Fruit fly (Drosophila melanogaster) whole organism, embryonic: ENCODE results near the gene CG9288.

ENCODE experiments used
- CG10543 ChIP-seq: fragments of 200-800 bp; sonication (Bioruptor generic); optimal IDR thresholded peaks from 3 replicates; lab custom pipeline; 2017; ENCODE audit warnings: missing biosample characterization, mild to moderate bottlenecking, missing genetic modification characterization, moderate library complexity
- CG13775 ChIP-seq: fragments of 200-800 bp; sonication (Bioruptor generic); optimal IDR thresholded peaks from 3 replicates; lab custom pipeline; 2017; ENCODE audit warnings: missing biosample characterization, mild to moderate bottlenecking, missing genetic modification characterization
- CG13894 ChIP-seq: fragments of 200-800 bp; sonication (Bioruptor generic); optimal IDR thresholded peaks from 3 replicates; lab custom pipeline; 2018; ENCODE audit warnings: missing biosample characterization, mild to moderate bottlenecking, missing genetic modification characterization, moderate library complexity
- CG1602 ChIP-seq: fragments of 200-800 bp; sonication (Bioruptor generic); optimal IDR thresholded peaks from 3 replicates; lab custom pipeline; 2016; ENCODE audit warnings: missing biosample characterization, missing genetic modification characterization
- CG2678 ChIP-seq: fragments of 200-800 bp; sonication (Bioruptor generic); optimal IDR thresholded peaks from 3 replicates; lab custom pipeline; 2019; ENCODE audit warnings: missing biosample characterization, mild to moderate bottlenecking, missing genetic modification characterization, moderate library complexity
- CG2889 ChIP-seq: fragments of 200-800 bp; sonication (Bioruptor generic); IDR thresholded peaks from 3 replicates; pipeline ENCODE4 v1.3.6; 2022; ENCODE audit warnings: missing biosample characterization, missing genetic modification characterization
- CG30403 ChIP-seq: fragments of 200-800 bp; sonication (Bioruptor generic); optimal IDR thresholded peaks from 3 replicates; lab custom pipeline; 2016; ENCODE audit warnings: missing biosample characterization, missing genetic modification characterization
- CG34224 ChIP-seq: fragments of 200-800 bp; sonication (Bioruptor generic); IDR thresholded peaks from 3 replicates; pipeline ENCODE4 v1.3.6; 2022; ENCODE audit warnings: missing biosample characterization, missing genetic modification characterization; ENCODE audit not compliant: partially characterized antibody
- CG3726 ChIP-seq: fragments of 200-800 bp; sonication (Bioruptor generic); IDR thresholded peaks from 3 replicates; pipeline ENCODE4, ENCODE4 v1.3.6; 2022; ENCODE audit warnings: missing biosample characterization, missing genetic modification characterization
- CG3995 ChIP-seq: fragments of 200-800 bp; sonication (Bioruptor generic); optimal IDR thresholded peaks from 3 replicates; lab custom pipeline; 2016; ENCODE audit warnings: missing biosample characterization, missing genetic modification characterization
- CG5245 ChIP-seq: fragments of 200-800 bp; sonication (Bioruptor generic); optimal IDR thresholded peaks from 3 replicates; lab custom pipeline; 2016; ENCODE audit warnings: missing biosample characterization, missing genetic modification characterization
- CG6654 ChIP-seq: fragments of 200-800 bp; sonication (Bioruptor generic); optimal IDR thresholded peaks from 2 replicates; lab custom pipeline; 2017; ENCODE audit warnings: missing biosample characterization, mild to moderate bottlenecking, missing genetic modification characterization
- CG7556 ChIP-seq: fragments of 200-800 bp; sonication (Bioruptor generic); optimal IDR thresholded peaks from 2 replicates; lab custom pipeline; 2017; ENCODE audit warnings: missing biosample characterization, mild to moderate bottlenecking, missing genetic modification characterization
- CoRest ChIP-seq: fragments of 200-800 bp; sonication (Bioruptor generic); optimal IDR thresholded peaks from 3 replicates; lab custom pipeline; 2018; ENCODE audit warnings: missing biosample characterization, mild to moderate bottlenecking, missing genetic modification characterization, moderate library complexity
- CrebB ChIP-seq: fragments of 200-800 bp; sonication (Bioruptor generic); optimal IDR thresholded peaks from 3 replicates; lab custom pipeline; 2018; ENCODE audit warnings: missing biosample characterization, mild to moderate bottlenecking, missing genetic modification characterization
- D19A ChIP-seq: fragments of 200-800 bp; optimal IDR thresholded peaks from 3 replicates; lab custom pipeline; 2019; ENCODE audit warnings: missing biosample characterization, mild to moderate bottlenecking, missing genetic modification characterization, moderate library complexity
- Dip2 ChIP-seq: fragments of 200-800 bp; sonication (Bioruptor generic); IDR thresholded peaks from 2 replicates; pipeline ENCODE4 v1.3.6; 2022; ENCODE audit warnings: missing biosample characterization, missing genetic modification characterization
- Dll ChIP-seq: fragments of 200-800 bp; sonication (Bioruptor generic); IDR thresholded peaks from 4 replicates; pipeline ENCODE4 v1.3.6; 2022; ENCODE audit warnings: missing biosample characterization, missing genetic modification characterization; ENCODE audit not compliant: partially characterized antibody
- Doc3 ChIP-seq: fragments of 200-800 bp; sonication (Bioruptor generic); IDR thresholded peaks from 3 replicates; pipeline ENCODE4 v1.3.6; 2022; ENCODE audit warnings: missing biosample characterization, missing genetic modification characterization; ENCODE audit not compliant: partially characterized antibody
- H15 ChIP-seq: fragments of 200-800 bp; sonication (Bioruptor generic); IDR thresholded peaks from 3 replicates; pipeline ENCODE4 v1.3.6; 2022; ENCODE audit warnings: missing biosample characterization, missing genetic modification characterization
- HLH3B ChIP-seq: fragments of 200-800 bp; sonication (Bioruptor generic); IDR thresholded peaks from 2 replicates; pipeline ENCODE4 v1.3.6; 2022; ENCODE audit warnings: missing biosample characterization, missing genetic modification characterization
- Med ChIP-seq: fragments of 200-800 bp; sonication (Bioruptor generic); peaks from one replicate; lab custom pipeline; 2016; ENCODE audit warnings: missing biosample characterization, missing genetic modification characterization, mild to moderate bottlenecking, inconsistent platforms, moderate library complexity
- Meics ChIP-seq: fragments of 200-800 bp; sonication (Bioruptor generic); optimal IDR thresholded peaks from 2 replicates; lab custom pipeline; 2017; ENCODE audit warnings: missing biosample characterization, mild to moderate bottlenecking, missing genetic modification characterization
- Sin3A ChIP-seq: fragments of >200 bp; optimal IDR thresholded peaks from 2 replicates; lab custom pipeline; 2018
- Sry-δ ChIP-seq: fragments of 200-800 bp; sonication (Bioruptor generic); optimal IDR thresholded peaks from 2 replicates; lab custom pipeline; 2016; ENCODE audit warnings: missing biosample characterization, missing genetic modification characterization
- Xrp1 ChIP-seq: fragments of 200-800 bp; sonication (Bioruptor generic); IDR thresholded peaks from 2 replicates; pipeline ENCODE4 v1.3.6; 2022; ENCODE audit warnings: missing biosample characterization, missing genetic modification characterization
- ab ChIP-seq: fragments of 200-800 bp; sonication (Bioruptor generic); optimal IDR thresholded peaks from 2 replicates; lab custom pipeline; 2016; ENCODE audit warnings: missing biosample characterization, missing genetic modification characterization
- abd-A ChIP-seq: fragments of 200-800 bp; sonication (Bioruptor generic); optimal IDR thresholded peaks from 3 replicates; lab custom pipeline; 2019; ENCODE audit warnings: missing biosample characterization, mild to moderate bottlenecking, missing genetic modification characterization, moderate library complexity
- bigmax ChIP-seq: fragments of 200-800 bp; sonication (Bioruptor generic); optimal IDR thresholded peaks from 2 replicates; lab custom pipeline; 2018; ENCODE audit warnings: missing biosample characterization, mild to moderate bottlenecking, missing genetic modification characterization
- cg ChIP-seq: fragments of 200-800 bp; sonication (Bioruptor generic); optimal IDR thresholded peaks from 3 replicates; lab custom pipeline; 2019; ENCODE audit warnings: missing biosample characterization, mild to moderate bottlenecking, missing genetic modification characterization, moderate library complexity
- corto ChIP-seq: fragments of 200-800 bp; sonication (Bioruptor generic); optimal IDR thresholded peaks from 2 replicates; lab custom pipeline; 2016; ENCODE audit warnings: missing biosample characterization, mild to moderate bottlenecking, missing genetic modification characterization, moderate library complexity
- dmrt11E ChIP-seq: fragments of 200-800 bp; sonication (Bioruptor generic); optimal IDR thresholded peaks from 3 replicates; lab custom pipeline; 2018; ENCODE audit warnings: missing biosample characterization, mild to moderate bottlenecking, missing genetic modification characterization, moderate library complexity
- dmrt99B ChIP-seq: fragments of 200-800 bp; sonication (Bioruptor generic); optimal IDR thresholded peaks from 2 replicates; lab custom pipeline; 2018; ENCODE audit warnings: missing biosample characterization, mild to moderate bottlenecking, missing genetic modification characterization, moderate library complexity
- ftz-f1 ChIP-seq: fragments of 200-800 bp; sonication (Bioruptor generic); optimal IDR thresholded peaks from 2 replicates; lab custom pipeline; 2016; ENCODE audit warnings: missing biosample characterization, missing genetic modification characterization
- lbe ChIP-seq: fragments of 200-800 bp; sonication (Bioruptor generic); optimal IDR thresholded peaks from 2 replicates; lab custom pipeline; 2016; ENCODE audit warnings: missing biosample characterization, mild to moderate bottlenecking, missing genetic modification characterization
- org-1 ChIP-seq: fragments of 200-800 bp; sonication (Bioruptor generic); optimal IDR thresholded peaks from 2 replicates; lab custom pipeline; 2017; ENCODE audit warnings: missing biosample characterization, missing genetic modification characterization
- phol ChIP-seq: fragments of 200-800 bp; sonication (Bioruptor generic); optimal IDR thresholded peaks from 3 replicates; lab custom pipeline; 2018; ENCODE audit warnings: missing biosample characterization, mild to moderate bottlenecking, missing genetic modification characterization, moderate library complexity
- prd ChIP-seq, 3 experiments: fragments of >200 bp in 2 of 3; fragments of 200-800 bp in 1 of 3; sonication (Bioruptor generic) in 1 of 3; optimal IDR thresholded peaks in 2 of 3; IDR thresholded peaks in 1 of 3; 2 replicates in 2 of 3; 3 replicates in 1 of 3; pipeline versions ENCODE4 v1.3.6 to Lab custom; 2017 to 2022; ENCODE audit warnings: missing biosample characterization in 1 of 3, missing genetic modification characterization in 1 of 3
- pros ChIP-seq: fragments of 200-800 bp; sonication (Bioruptor generic); optimal IDR thresholded peaks from 3 replicates; lab custom pipeline; 2019; ENCODE audit warnings: missing biosample characterization, mild to moderate bottlenecking, missing genetic modification characterization, moderate library complexity
- sens ChIP-seq: fragments of 200-800 bp; sonication (Bioruptor generic); peaks from one replicate; lab custom pipeline; 2016; ENCODE audit warnings: missing biosample characterization, missing genetic modification characterization
- seq ChIP-seq: fragments of 200-800 bp; sonication (Bioruptor generic); IDR thresholded peaks from 2 replicates; pipeline ENCODE4 v1.3.6; 2022; ENCODE audit warnings: missing biosample characterization, missing genetic modification characterization
- sima ChIP-seq: fragments of 200-800 bp; sonication (Bioruptor generic); optimal IDR thresholded peaks from 2 replicates; lab custom pipeline; 2016; ENCODE audit warnings: missing biosample characterization, missing genetic modification characterization
- sob ChIP-seq: fragments of 200-800 bp; sonication (Bioruptor generic); IDR thresholded peaks from 2 replicates; pipeline ENCODE4 v1.3.6; 2022; ENCODE audit warnings: missing biosample characterization, missing genetic modification characterization
- sr ChIP-seq: fragments of 200-800 bp; sonication (Bioruptor generic); IDR thresholded peaks from 3 replicates; pipeline ENCODE4 v1.3.6; 2022; ENCODE audit warnings: missing biosample characterization, missing genetic modification characterization
- tin ChIP-seq: fragments of 200-800 bp; sonication (Bioruptor generic); optimal IDR thresholded peaks from 3 replicates; lab custom pipeline; 2016; ENCODE audit warnings: missing biosample characterization, missing genetic modification characterization
- z ChIP-seq: fragments of 200-800 bp; sonication (Bioruptor generic); IDR thresholded peaks from 3 replicates; pipeline ENCODE4 v1.3.6; 2022; ENCODE audit warnings: missing biosample characterization, missing genetic modification characterization

The CG9288 gene

dm6 chr3R:13804971-13805603 is 25.7 kb downstream of the CG9288 start (continued):
- TF ChIP-seq Doc3, result no peak
- no peak for TF ChIP-seq org-1 (GFP tag; lab: Kevin White, UChicago)
- TF ChIP-seq Dll (GFP tag; lab: Robert Waterston, UW), result no peak
- TF ChIP-seq CoRest (tag; lab: Kevin White, UChicago), result no peak
- no peak for TF ChIP-seq CrebB (tag; lab: Kevin White, UChicago)
- TF ChIP-seq dmrt11E (tag; lab: Kevin White, UChicago), result no peak
- no peak for TF ChIP-seq Sry-δ
- TF ChIP-seq corto (GFP tag; lab: Kevin White, UChicago), result no peak
- no peak for TF ChIP-seq pros
- no peak for TF ChIP-seq tin (GFP tag; lab: Kevin White, UChicago)
- no peak for TF ChIP-seq CG3726 (GFP tag; lab: Robert Waterston, UW)
- no peak for TF ChIP-seq Sin3A (lab: Kevin White, UChicago)
- no peak for TF ChIP-seq Dip2 (GFP tag; lab: Robert Waterston, UW)
- TF ChIP-seq sob (GFP tag; lab: Robert Waterston, UW), result no peak
- no peak for TF ChIP-seq CG2678 (tag; lab: Kevin White, UChicago)

- TF ChIP-seq CG13775 (GFP tag; lab: Kevin White, UChicago) (no peak), sima (GFP tag; lab: Kevin White, UChicago) (no peak), cg (GFP tag; lab: Kevin White, UChicago) (peak; percentile 61), seq (GFP tag; lab: Robert Waterston, UW) (0 out of 2 replicates have a peak, but pooled peaks have one; percentile 8), Sin3A (lab: Kevin White, UChicago) (no peak), z (GFP tag; lab: Robert Waterston, UW) (peak; percentile 87), Med (GFP tag; lab: Kevin White, UChicago) (peak; percentile 47), CG13894 (peak; percentile 53), CG5245 (GFP tag; lab: Kevin White, UChicago) (no peak), phol (tag; lab: Kevin White, UChicago) (no peak)
Observed at dm6 chr3R:13806032-13806709, 26.7 kb downstream of the CG9288 start.

DNA sequence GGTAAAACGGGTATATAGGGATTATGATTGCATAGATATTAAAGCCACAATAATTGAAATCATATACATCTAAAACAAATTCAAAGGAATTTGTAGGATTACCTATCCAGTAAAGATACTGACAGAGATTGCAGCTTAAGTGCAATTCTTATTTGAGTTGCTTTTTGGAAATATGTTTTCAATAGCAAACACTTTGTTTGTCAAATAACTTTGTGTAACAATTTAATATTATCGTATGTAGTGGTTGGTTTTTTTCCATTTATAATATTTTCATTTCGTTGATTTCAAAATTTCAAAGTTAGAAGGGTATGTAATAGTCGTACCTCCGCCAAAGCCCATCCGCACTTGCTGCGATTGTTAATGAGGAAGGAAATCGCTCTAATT is 27.3 kb downstream of the CG9288 start:
- TF ChIP-seq H15 (GFP tag; lab: Robert Waterston, UW), result no peak
- no peak for TF ChIP-seq ftz-f1 (GFP tag; lab: Kevin White, UChicago)
- TF ChIP-seq CG2678 (tag; lab: Kevin White, UChicago), result peak; percentile 18
- TF ChIP-seq CG1602 (GFP tag; lab: Kevin White, UChicago), result no peak
- no peak for TF ChIP-seq CG2889
- no peak for TF ChIP-seq CG6654 (GFP tag; lab: Kevin White, UChicago)
- peak; percentile 66 for TF ChIP-seq sens (GFP tag; lab: Kevin White, UChicago)
- TF ChIP-seq sr (GFP tag; lab: Robert Waterston, UW), result no peak
- TF ChIP-seq ab (GFP tag; lab: Kevin White, UChicago), result no peak
- TF ChIP-seq CG30403, result peak; percentile 5
- peak; percentile 7 for TF ChIP-seq phol (tag; lab: Kevin White, UChicago)
- TF ChIP-seq Meics (GFP tag; lab: Kevin White, UChicago), result no peak
- peak; percentile 29 for TF ChIP-seq dmrt99B (tag; lab: Kevin White, UChicago)
- TF ChIP-seq abd-A (tag; lab: Kevin White, UChicago), result no peak
- TF ChIP-seq D19A (tag; lab: Kevin White, UChicago), result peak; percentile 13
- TF ChIP-seq Xrp1 (GFP tag; lab: Robert Waterston, UW), result peak; percentile 11; the same call in 1 of the 2 replicates
- TF ChIP-seq HLH3B (GFP tag; lab: Robert Waterston, UW), result no peak
- no peak for TF ChIP-seq CG10543 (GFP tag; lab: Kevin White, UChicago)
- TF ChIP-seq CG7556, result peak; percentile 19
- TF ChIP-seq prd (optimal IDR thresholded peaks at IDR 0.05; lab: Kevin White, UChicago), result no peak
- 0 out of 3 replicates have a peak, but pooled peaks have one; percentile 19 for TF ChIP-seq prd (GFP tag; IDR thresholded peaks at IDR 0.05; lab: Robert Waterston, UW)
- no peak for TF ChIP-seq bigmax (GFP tag; lab: Kevin White, UChicago)
- TF ChIP-seq CG3995 (GFP tag; lab: Kevin White, UChicago), result no peak
- no peak for TF ChIP-seq CG34224
- TF ChIP-seq lbe (GFP tag; lab: Kevin White, UChicago), result no peak
